Fruit fly (Drosophila melanogaster) whole organism, embryonic: ENCODE measurements around the gene Glg1.
A peak's percentile ranks its signal among the peaks of the same experiment; 100 is the strongest.

Experiments
- Abd-B ChIP-seq: fragments of 200-800 bp; sonication (Bioruptor generic); optimal IDR thresholded peaks from 2 replicates; lab custom pipeline; 2018; ENCODE audit warnings: missing biosample characterization, mild to moderate bottlenecking, missing genetic modification characterization, moderate library complexity
- Atf-2 ChIP-seq: fragments of 200-800 bp; sonication (Bioruptor generic); optimal IDR thresholded peaks from 2 replicates; lab custom pipeline; 2016; ENCODE audit warnings: missing biosample characterization, missing genetic modification characterization
- CG10267 ChIP-seq: fragments of 200-800 bp; sonication (Bioruptor generic); optimal IDR thresholded peaks from 2 replicates; lab custom pipeline; 2018; ENCODE audit warnings: missing biosample characterization, mild to moderate bottlenecking, missing genetic modification characterization, moderate library complexity
- CG10366 ChIP-seq: fragments of 200-800 bp; sonication (Bioruptor generic); IDR thresholded peaks from 2 replicates; pipeline ENCODE4 v1.3.6; 2022; ENCODE audit warnings: missing biosample characterization, missing genetic modification characterization
- CG13123 ChIP-seq: fragments of 200-800 bp; sonication (Bioruptor generic); optimal IDR thresholded peaks from 2 replicates; lab custom pipeline; 2016; ENCODE audit warnings: missing biosample characterization, missing genetic modification characterization
- CG13624 ChIP-seq: fragments of 200-800 bp; sonication (Bioruptor generic); optimal IDR thresholded peaks from 2 replicates; lab custom pipeline; 2016; ENCODE audit warnings: missing biosample characterization, missing genetic modification characterization
- CG15073 ChIP-seq: fragments of 200-800 bp; sonication (Bioruptor generic); optimal IDR thresholded peaks from 2 replicates; lab custom pipeline; 2016; ENCODE audit warnings: missing biosample characterization, missing genetic modification characterization
- CG16779 ChIP-seq: fragments of 200-800 bp; sonication (Bioruptor generic); IDR thresholded peaks from 2 replicates; pipeline ENCODE4 v1.3.6; 2022; ENCODE audit warnings: missing biosample characterization, missing genetic modification characterization
- CG16863 ChIP-seq: fragments of 200-800 bp; sonication (Bioruptor generic); optimal IDR thresholded peaks from 3 replicates; lab custom pipeline; 2016; ENCODE audit warnings: missing biosample characterization, missing genetic modification characterization
- CG17385 ChIP-seq: fragments of 200-800 bp; sonication (Bioruptor generic); optimal IDR thresholded peaks from 3 replicates; lab custom pipeline; 2018; ENCODE audit warnings: missing biosample characterization, mild to moderate bottlenecking, missing genetic modification characterization
- CG1792 ChIP-seq: fragments of 200-800 bp; sonication (Bioruptor generic); optimal IDR thresholded peaks from 2 replicates; lab custom pipeline; 2016; ENCODE audit warnings: missing biosample characterization, missing genetic modification characterization
- CG1832 ChIP-seq: fragments of 200-800 bp; sonication (Bioruptor generic); optimal IDR thresholded peaks from 2 replicates; lab custom pipeline; 2017; ENCODE audit warnings: missing biosample characterization, mild to moderate bottlenecking, missing genetic modification characterization, inconsistent platforms
- CG18764 ChIP-seq: fragments of 200-800 bp; sonication (Bioruptor generic); optimal IDR thresholded peaks from 3 replicates; lab custom pipeline; 2016; ENCODE audit warnings: missing biosample characterization, missing genetic modification characterization
- CG2889 ChIP-seq: fragments of 200-800 bp; sonication (Bioruptor generic); IDR thresholded peaks from 3 replicates; pipeline ENCODE4 v1.3.6; 2022; ENCODE audit warnings: missing biosample characterization, missing genetic modification characterization
- CG32532 ChIP-seq: fragments of 200-800 bp; sonication (Bioruptor generic); IDR thresholded peaks from 2 replicates; pipeline ENCODE4 v1.3.6; 2022; ENCODE audit warnings: missing biosample characterization, missing genetic modification characterization
- CG32772 ChIP-seq: fragments of 200-800 bp; sonication (Bioruptor generic); IDR thresholded peaks from 2 replicates; pipeline ENCODE4 v1.3.6; 2022; ENCODE audit warnings: missing biosample characterization, missing genetic modification characterization
- CG4360 ChIP-seq: fragments of 200-800 bp; sonication (Bioruptor generic); IDR thresholded peaks from 2 replicates; pipeline ENCODE4 v1.3.6; 2022; ENCODE audit warnings: missing biosample characterization, missing genetic modification characterization
- CG4707 ChIP-seq: fragments of 200-800 bp; sonication (Bioruptor generic); optimal IDR thresholded peaks from 2 replicates; lab custom pipeline; 2018; ENCODE audit warnings: missing biosample characterization, mild to moderate bottlenecking, missing genetic modification characterization, moderate library complexity
- CG6254 ChIP-seq: fragments of 200-800 bp; sonication (Bioruptor generic); optimal IDR thresholded peaks from 3 replicates; lab custom pipeline; 2017; ENCODE audit warnings: mild to moderate bottlenecking, missing biosample characterization, missing genetic modification reagents, missing genetic modification characterization
- CG6791 ChIP-seq: fragments of 200-800 bp; sonication (Bioruptor generic); IDR thresholded peaks from 3 replicates; pipeline ENCODE4 v1.3.6; 2022; ENCODE audit warnings: missing biosample characterization, missing genetic modification characterization; ENCODE audit not compliant: partially characterized antibody
- CG8281 ChIP-seq: fragments of 200-800 bp; sonication (Bioruptor generic); optimal IDR thresholded peaks from 2 replicates; lab custom pipeline; 2018; ENCODE audit warnings: missing biosample characterization, mild to moderate bottlenecking, missing genetic modification characterization, moderate library complexity
- CG8924 ChIP-seq: fragments of 200-800 bp; optimal IDR thresholded peaks from 3 replicates; lab custom pipeline; 2019; ENCODE audit warnings: missing biosample characterization, mild to moderate bottlenecking, missing genetic modification characterization, moderate library complexity
- CG9876 ChIP-seq: fragments of 200-800 bp; sonication (Bioruptor generic); optimal IDR thresholded peaks from 2 replicates; lab custom pipeline; 2016; ENCODE audit warnings: missing biosample characterization, missing genetic modification characterization
- Dip2 ChIP-seq: fragments of 200-800 bp; sonication (Bioruptor generic); IDR thresholded peaks from 2 replicates; pipeline ENCODE4 v1.3.6; 2022; ENCODE audit warnings: missing biosample characterization, missing genetic modification characterization
- Doc2 ChIP-seq: fragments of 200-800 bp; sonication (Bioruptor generic); IDR thresholded peaks from 2 replicates; pipeline ENCODE4 v1.3.6; 2022; ENCODE audit warnings: missing biosample characterization, missing genetic modification characterization
- Gug ChIP-seq: fragments of 200-800 bp; sonication (Bioruptor generic); IDR thresholded peaks from 4 replicates; pipeline ENCODE4 v1.3.6; 2022; ENCODE audit warnings: missing biosample characterization, missing genetic modification characterization
- H2.0 ChIP-seq: fragments of 200-800 bp; sonication (Bioruptor generic); IDR thresholded peaks from 2 replicates; pipeline ENCODE4 v1.3.6; 2022; ENCODE audit warnings: missing biosample characterization, missing genetic modification characterization
- Hr3 ChIP-seq: fragments of 200-800 bp; sonication (Bioruptor generic); optimal IDR thresholded peaks from 3 replicates; lab custom pipeline; 2016; ENCODE audit warnings: missing biosample characterization, missing genetic modification characterization
- Nf-YA ChIP-seq: fragments of 200-800 bp; sonication (Bioruptor generic); IDR thresholded peaks from 2 replicates; pipeline ENCODE4 v1.3.6; 2022; ENCODE audit warnings: missing biosample characterization, missing genetic modification characterization
- Scr ChIP-seq: fragments of 200-800 bp; sonication (Bioruptor generic); IDR thresholded peaks from 2 replicates; pipeline ENCODE4 v1.3.6; 2022; ENCODE audit warnings: missing biosample characterization, missing genetic modification characterization; ENCODE audit not compliant: partially characterized antibody
- Xbp1 ChIP-seq: fragments of 200-800 bp; sonication (Bioruptor generic); optimal IDR thresholded peaks from 3 replicates; lab custom pipeline; 2016; ENCODE audit warnings: missing biosample characterization, mild to moderate bottlenecking, missing genetic modification characterization
- Xrp1 ChIP-seq: fragments of 200-800 bp; sonication (Bioruptor generic); IDR thresholded peaks from 2 replicates; pipeline ENCODE4 v1.3.6; 2022; ENCODE audit warnings: missing biosample characterization, missing genetic modification characterization
- aop ChIP-seq: fragments of 200-800 bp; sonication (Bioruptor generic); IDR thresholded peaks from 2 replicates; pipeline ENCODE4 v1.3.6; 2022; ENCODE audit warnings: missing biosample characterization, missing genetic modification characterization
- bbx ChIP-seq: fragments of 200-800 bp; sonication (Bioruptor generic); IDR thresholded peaks from 2 replicates; pipeline ENCODE4 v1.3.6; 2022; ENCODE audit warnings: missing biosample characterization, missing genetic modification characterization; ENCODE audit not compliant: partially characterized antibody
- cas ChIP-seq: fragments of 200-800 bp; sonication (Bioruptor generic); IDR thresholded peaks from 2 replicates; pipeline ENCODE4 v1.3.6; 2022; ENCODE audit warnings: missing biosample characterization, missing genetic modification characterization
- chif ChIP-seq, 2 experiments: fragments of 200-800 bp; sonication (Bioruptor generic); optimal IDR thresholded peaks; 3 replicates each; lab custom pipeline; 2016; ENCODE audit warnings: missing biosample characterization in 2 of 2, missing genetic modification characterization in 2 of 2
- dm ChIP-seq: fragments of 200-800 bp; sonication (Bioruptor generic); optimal IDR thresholded peaks from 3 replicates; lab custom pipeline; 2016; ENCODE audit warnings: missing biosample characterization, missing genetic modification characterization
- gce ChIP-seq: fragments of 200-800 bp; sonication (Bioruptor generic); IDR thresholded peaks from 3 replicates; pipeline ENCODE4 v1.3.6; 2022; ENCODE audit warnings: missing biosample characterization, missing genetic modification characterization
- gcm ChIP-seq: fragments of 200-800 bp; sonication (Bioruptor generic); optimal IDR thresholded peaks from 2 replicates; lab custom pipeline; 2019; ENCODE audit warnings: missing biosample characterization, mild to moderate bottlenecking, missing genetic modification characterization, moderate library complexity
- gro ChIP-seq: fragments of 200-800 bp; sonication (Bioruptor generic); optimal IDR thresholded peaks from 2 replicates; lab custom pipeline; 2016; ENCODE audit warnings: missing biosample characterization, missing genetic modification characterization
- ham ChIP-seq: fragments of 200-800 bp; sonication (Bioruptor generic); IDR thresholded peaks from 2 replicates; pipeline ENCODE4 v1.3.6; 2022; ENCODE audit warnings: missing biosample characterization, missing genetic modification characterization
- mld ChIP-seq: fragments of 200-800 bp; sonication (Bioruptor generic); IDR thresholded peaks from 3 replicates; pipeline ENCODE4 v1.3.6; 2022; ENCODE audit warnings: missing biosample characterization, missing genetic modification characterization; ENCODE audit not compliant: partially characterized antibody
- nom ChIP-seq: fragments of 200-800 bp; sonication (Bioruptor generic); optimal IDR thresholded peaks from 2 replicates; lab custom pipeline; 2017; ENCODE audit warnings: missing biosample characterization, missing genetic modification characterization, mild to moderate bottlenecking, moderate library complexity, missing genetic modification reagents
- p53 ChIP-seq: fragments of 200-800 bp; sonication (Bioruptor generic); optimal IDR thresholded peaks from 2 replicates; lab custom pipeline; 2016; ENCODE audit warnings: missing biosample characterization, missing genetic modification characterization
- pfk ChIP-seq: fragments of 200-800 bp; sonication (Bioruptor generic); optimal IDR thresholded peaks from 2 replicates; lab custom pipeline; 2018; ENCODE audit warnings: missing biosample characterization, mild to moderate bottlenecking, missing genetic modification characterization, moderate library complexity
- pho ChIP-seq: fragments of 200-800 bp; sonication (Bioruptor generic); optimal IDR thresholded peaks from 2 replicates; lab custom pipeline; 2016; ENCODE audit warnings: missing biosample characterization, missing genetic modification characterization
- repo ChIP-seq: fragments of 200-800 bp; sonication (Bioruptor generic); optimal IDR thresholded peaks from 2 replicates; lab custom pipeline; 2016; ENCODE audit warnings: missing biosample characterization, missing genetic modification characterization
- ro ChIP-seq: fragments of 200-800 bp; sonication (Bioruptor generic); IDR thresholded peaks from 2 replicates; pipeline ENCODE4 v1.3.6; 2022; ENCODE audit warnings: missing biosample characterization, missing genetic modification characterization
- salm ChIP-seq: fragments of 200-800 bp; sonication (Bioruptor generic); optimal IDR thresholded peaks from 2 replicates; lab custom pipeline; 2018; ENCODE audit warnings: missing biosample characterization, mild to moderate bottlenecking, missing genetic modification characterization
- tap ChIP-seq: fragments of 200-800 bp; optimal IDR thresholded peaks from 3 replicates; lab custom pipeline; 2019; ENCODE audit warnings: missing biosample characterization, mild to moderate bottlenecking, missing genetic modification characterization, moderate library complexity
- tin ChIP-seq: fragments of 200-800 bp; sonication (Bioruptor generic); optimal IDR thresholded peaks from 3 replicates; lab custom pipeline; 2016; ENCODE audit warnings: missing biosample characterization, missing genetic modification characterization
- zen2 ChIP-seq: fragments of 200-800 bp; sonication (Bioruptor generic); IDR thresholded peaks from 3 replicates; pipeline ENCODE4 v1.3.6; 2022; ENCODE audit warnings: missing biosample characterization, missing genetic modification characterization; ENCODE audit not compliant: partially characterized antibody

Gene Glg1

dm6 chr3L:21464240-21464639, 43.1 kb downstream of the Glg1 start (continued):
- TF ChIP-seq bbx (GFP tag; lab: Robert Waterston, UW) (no peak), Xrp1 (GFP tag; lab: Robert Waterston, UW) (peak; percentile 88), pfk (peak; percentile 18), CG8924 (peak; percentile 90), Nf-YA (GFP tag; lab: Robert Waterston, UW) (0 out of 2 replicates have a peak, but pooled peaks have one; percentile 19), salm (tag; lab: Kevin White, UChicago) (peak; percentile 75), CG16779 (GFP tag; lab: Robert Waterston, UW) (no peak), nom (no peak), zen2 (GFP tag; lab: Robert Waterston, UW) (no peak), H2.0 (GFP tag; lab: Robert Waterston, UW) (peak; percentile 37; the same call in 1 of the 2 replicates), tin (GFP tag; lab: Kevin White, UChicago) (no peak), Xbp1 (no peak), ro (GFP tag; lab: Robert Waterston, UW) (no peak), CG18764 (GFP tag; lab: Kevin White, UChicago) (peak; percentile 34), cas (no peak), tap (tag; lab: Kevin White, UChicago) (peak; percentile 68), CG32532 (GFP tag; lab: Robert Waterston, UW) (no peak), repo (GFP tag; lab: Kevin White, UChicago) (no peak), CG16863 (GFP tag; lab: Kevin White, UChicago) (peak; percentile 61), CG13123 (GFP tag; lab: Kevin White, UChicago) (no peak), Atf-2 (GFP tag; lab: Kevin White, UChicago) (peak; percentile 43), gce (GFP tag; lab: Robert Waterston, UW) (peak; percentile 61; the same call in 2 of the 3 replicates), CG10267 (tag; lab: Kevin White, UChicago) (peak; percentile 76), CG10366 (no peak), CG4360 (GFP tag; lab: Robert Waterston, UW) (peak; percentile 71), CG8281 (peak; percentile 43), Doc2 (GFP tag; lab: Robert Waterston, UW) (no peak), pho (no peak), CG17385 (GFP tag; lab: Kevin White, UChicago) (peak; percentile 22), gro (GFP tag; lab: Kevin White, UChicago) (no peak), CG1792 (peak; percentile 62), Abd-B (GFP tag; lab: Kevin White, UChicago) (no peak), CG2889 (no peak), gcm (GFP tag; lab: Kevin White, UChicago) (peak; percentile 75), chif (GFP tag; optimal IDR thresholded peaks at IDR 0.05; lab: Kevin White, UChicago) (peak; percentile 54 to 62), CG1832 (GFP tag; lab: Kevin White, UChicago) (no peak), p53 (GFP tag; lab: Kevin White, UChicago) (no peak), Hr3 (no peak), aop (GFP tag; lab: Robert Waterston, UW) (no peak), Scr (GFP tag; lab: Robert Waterston, UW) (no peak), Dip2 (GFP tag; lab: Robert Waterston, UW) (no peak), CG4707 (GFP tag; lab: Kevin White, UChicago) (peak; percentile 73), CG32772 (GFP tag; lab: Robert Waterston, UW) (0 out of 2 replicates have a peak, but pooled peaks have one; percentile 42), CG6254 (GFP tag; lab: Kevin White, UChicago) (peak; percentile 81), mld (no peak), CG6791 (GFP tag; lab: Robert Waterston, UW) (no peak), CG13624 (GFP tag; lab: Kevin White, UChicago) (no peak), Gug (GFP tag; lab: Robert Waterston, UW) (no peak), dm (GFP tag; lab: Kevin White, UChicago) (peak; percentile 4), CG15073 (no peak), ham (no peak), CG9876 (GFP tag; lab: Kevin White, UChicago) (no peak)
